Fruit fly (Drosophila melanogaster) whole organism, pupa: ENCODE measurements around the gene fit.

Experiments used
- CG10348 ChIP-seq: fragments of 200-800 bp; sonication (Bioruptor generic); IDR thresholded peaks from 2 replicates; pipeline ENCODE4 v1.3.6; 2022; ENCODE audit warnings: missing biosample characterization, missing genetic modification characterization
- CG12605 ChIP-seq: fragments of 200-800 bp; sonication (Bioruptor generic); IDR thresholded peaks from 2 replicates; pipeline ENCODE4 v1.3.6; 2022; ENCODE audit warnings: missing biosample characterization, missing genetic modification characterization
- CG13204 ChIP-seq: fragments of 200-800 bp; sonication (Bioruptor generic); optimal IDR thresholded peaks from 2 replicates; lab custom pipeline; 2018; ENCODE audit warnings: missing biosample characterization, mild to moderate bottlenecking, missing genetic modification characterization, moderate library complexity
- CG14655 ChIP-seq: fragments of 200-800 bp; sonication (Bioruptor generic); optimal IDR thresholded peaks from 3 replicates; lab custom pipeline; 2017; ENCODE audit warnings: mild to moderate bottlenecking, missing biosample characterization, missing genetic modification reagents, missing genetic modification characterization
- CG15710 ChIP-seq: fragments of 200-800 bp; sonication (Bioruptor generic); optimal IDR thresholded peaks from 2 replicates; lab custom pipeline; 2018; ENCODE audit warnings: missing biosample characterization, mild to moderate bottlenecking, missing genetic modification characterization, moderate library complexity
- CG17806 ChIP-seq: fragments of 200-800 bp; sonication (Bioruptor generic); optimal IDR thresholded peaks from 2 replicates; lab custom pipeline; 2018; ENCODE audit warnings: missing biosample characterization, mild to moderate bottlenecking, missing genetic modification characterization, moderate library complexity
- CG32121 ChIP-seq: fragments of 200-800 bp; sonication (Bioruptor generic); IDR thresholded peaks from 2 replicates; pipeline ENCODE4 v1.3.6; 2022; ENCODE audit warnings: missing biosample characterization, missing genetic modification characterization
- CG34367 ChIP-seq: fragments of 200-800 bp; sonication (Bioruptor generic); optimal IDR thresholded peaks from 2 replicates; lab custom pipeline; 2018; ENCODE audit warnings: missing biosample characterization, mild to moderate bottlenecking, missing genetic modification characterization
- CG4496 ChIP-seq: fragments of 200-800 bp; sonication (Bioruptor generic); IDR thresholded peaks from 3 replicates; pipeline ENCODE4 v1.3.6; 2022; ENCODE audit warnings: missing biosample characterization, missing genetic modification characterization
- CG8159 ChIP-seq: fragments of 200-800 bp; sonication (Bioruptor generic); optimal IDR thresholded peaks from 3 replicates; lab custom pipeline; 2018; ENCODE audit warnings: missing biosample characterization, mild to moderate bottlenecking, missing genetic modification characterization, moderate library complexity
- CG8301 ChIP-seq: fragments of 200-800 bp; sonication (Bioruptor generic); optimal IDR thresholded peaks from 2 replicates; lab custom pipeline; 2018; ENCODE audit warnings: missing biosample characterization, mild to moderate bottlenecking, missing genetic modification characterization
- CG9948 ChIP-seq: fragments of 200-800 bp; sonication (Bioruptor generic); optimal IDR thresholded peaks from 2 replicates; lab custom pipeline; 2018; ENCODE audit warnings: missing biosample characterization, mild to moderate bottlenecking, missing genetic modification characterization, moderate library complexity
- D1 ChIP-seq: fragments of 200-800 bp; sonication (Bioruptor generic); optimal IDR thresholded peaks from 2 replicates; lab custom pipeline; 2018; ENCODE audit warnings: missing biosample characterization, mild to moderate bottlenecking, missing genetic modification characterization, moderate library complexity
- EcR ChIP-seq: fragments of 200-800 bp; sonication (Bioruptor generic); optimal IDR thresholded peaks from 3 replicates; lab custom pipeline; 2019; ENCODE audit warnings: missing biosample characterization, missing genetic modification characterization, mild to moderate bottlenecking, moderate library complexity, missing genetic modification reagents
- Ets98B ChIP-seq: fragments of 200-800 bp; sonication (Bioruptor generic); IDR thresholded peaks from 2 replicates; pipeline ENCODE4 v1.3.6; 2022; ENCODE audit warnings: missing biosample characterization, missing genetic modification characterization
- Pif1A ChIP-seq: fragments of 200-800 bp; sonication (Bioruptor generic); optimal IDR thresholded peaks from 3 replicates; lab custom pipeline; 2016; ENCODE audit warnings: missing biosample characterization, missing genetic modification characterization
- Pif1B ChIP-seq: fragments of 200-800 bp; sonication (Bioruptor generic); optimal IDR thresholded peaks from 3 replicates; lab custom pipeline; 2016; ENCODE audit warnings: missing biosample characterization, missing genetic modification characterization
- Snoo ChIP-seq: fragments of 200-800 bp; sonication (Bioruptor generic); optimal IDR thresholded peaks from 3 replicates; lab custom pipeline; 2017; ENCODE audit warnings: missing biosample characterization, mild to moderate bottlenecking, missing genetic modification characterization, inconsistent platforms
- fd96Ca ChIP-seq: fragments of 200-800 bp; sonication (Bioruptor generic); IDR thresholded peaks from 3 replicates; pipeline ENCODE4 v1.3.6; 2022; ENCODE audit warnings: missing biosample characterization, missing genetic modification characterization
- gl ChIP-seq: fragments of 200-800 bp; sonication (Bioruptor generic); optimal IDR thresholded peaks from 2 replicates; lab custom pipeline; 2018; ENCODE audit warnings: missing biosample characterization, mild to moderate bottlenecking, missing genetic modification characterization
- rn ChIP-seq: fragments of 200-800 bp; sonication (Bioruptor generic); IDR thresholded peaks from 2 replicates; pipeline ENCODE4 v1.3.6; 2022; ENCODE audit warnings: missing biosample characterization, missing genetic modification characterization

Gene fit

DNA sequence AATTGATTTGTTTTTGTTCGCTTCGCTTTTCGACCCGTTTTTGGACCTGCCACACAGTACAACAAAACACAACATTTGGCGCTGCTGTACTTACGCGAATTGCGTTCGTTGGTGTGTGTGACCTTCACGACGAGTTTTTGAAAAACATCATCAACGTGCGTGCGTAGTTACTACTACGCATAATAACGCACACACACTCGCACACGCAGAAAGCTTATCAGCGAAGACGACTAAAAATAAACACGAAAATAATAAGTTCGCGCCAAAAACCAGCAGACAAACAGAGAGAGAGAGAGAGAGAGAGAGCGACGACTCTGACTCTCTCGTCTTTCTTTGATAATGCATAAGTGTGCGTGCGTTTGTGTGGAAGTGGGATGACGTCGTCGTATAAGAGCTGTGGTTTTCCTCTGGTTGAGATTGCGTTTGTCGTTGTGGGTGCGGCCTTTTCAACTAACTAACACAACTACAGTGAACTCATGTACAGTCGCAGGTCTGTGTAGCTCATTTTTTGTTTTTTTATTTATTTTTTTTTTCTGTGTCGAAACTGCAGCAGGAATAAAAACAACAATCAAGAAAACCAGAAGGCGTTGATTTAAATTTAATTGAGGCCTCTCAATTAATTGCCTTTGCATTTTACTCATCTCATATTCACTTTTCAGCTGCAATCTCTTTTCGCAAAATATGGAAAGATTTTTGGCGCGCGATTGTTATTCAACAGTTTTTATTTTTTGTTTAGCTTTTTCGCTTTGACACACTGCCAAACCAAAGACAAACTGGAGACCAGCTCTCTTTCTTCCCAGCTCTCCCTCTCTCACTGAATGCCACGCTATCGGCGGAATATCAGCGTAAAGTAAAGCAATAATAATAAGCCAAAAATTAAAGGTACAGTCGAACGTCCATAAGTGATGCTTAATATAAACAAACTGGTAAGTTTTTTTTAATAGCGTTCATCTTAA, 30.4 kb downstream of the fit start:
- TF ChIP-seq CG12605 (GFP tag; lab: Robert Waterston, UW) (peak; percentile 66), Ets98B (GFP tag; lab: Robert Waterston, UW) (peak; percentile 68; the same call in 1 of the 2 replicates), gl (tag; lab: Kevin White, UChicago) (no peak), Pif1A (peak; percentile 66), CG8159 (tag; lab: Kevin White, UChicago) (peak; percentile 61), CG8301 (tag; lab: Kevin White, UChicago) (no peak), CG32121 (peak; percentile 67; the same call in 1 of the 2 replicates), rn (GFP tag; lab: Robert Waterston, UW) (0 out of 2 replicates have a peak, but pooled peaks have one; percentile 28), EcR (peak; percentile 88), CG34367 (tag; lab: Kevin White, UChicago) (peak; percentile 1), D1 (tag; lab: Kevin White, UChicago) (no peak), CG10348 (GFP tag; lab: Robert Waterston, UW) (no peak), Snoo (tag; lab: Kevin White, UChicago) (peak; percentile 42), Pif1B (GFP tag; lab: Kevin White, UChicago) (peak; percentile 78), CG13204 (GFP tag; lab: Kevin White, UChicago) (peak; percentile 25), CG14655 (GFP tag; lab: Kevin White, UChicago) (peak; percentile 27), CG9948 (tag; lab: Kevin White, UChicago) (peak; percentile 36), CG15710 (tag; lab: Kevin White, UChicago) (peak; percentile 50), CG17806 (tag; lab: Kevin White, UChicago) (no peak), CG4496 (GFP tag; lab: Robert Waterston, UW) (peak; percentile 39; the same call in 2 of the 3 replicates), fd96Ca (GFP tag; lab: Robert Waterston, UW) (peak; percentile 52; the same call in 2 of the 3 replicates)

DNA sequence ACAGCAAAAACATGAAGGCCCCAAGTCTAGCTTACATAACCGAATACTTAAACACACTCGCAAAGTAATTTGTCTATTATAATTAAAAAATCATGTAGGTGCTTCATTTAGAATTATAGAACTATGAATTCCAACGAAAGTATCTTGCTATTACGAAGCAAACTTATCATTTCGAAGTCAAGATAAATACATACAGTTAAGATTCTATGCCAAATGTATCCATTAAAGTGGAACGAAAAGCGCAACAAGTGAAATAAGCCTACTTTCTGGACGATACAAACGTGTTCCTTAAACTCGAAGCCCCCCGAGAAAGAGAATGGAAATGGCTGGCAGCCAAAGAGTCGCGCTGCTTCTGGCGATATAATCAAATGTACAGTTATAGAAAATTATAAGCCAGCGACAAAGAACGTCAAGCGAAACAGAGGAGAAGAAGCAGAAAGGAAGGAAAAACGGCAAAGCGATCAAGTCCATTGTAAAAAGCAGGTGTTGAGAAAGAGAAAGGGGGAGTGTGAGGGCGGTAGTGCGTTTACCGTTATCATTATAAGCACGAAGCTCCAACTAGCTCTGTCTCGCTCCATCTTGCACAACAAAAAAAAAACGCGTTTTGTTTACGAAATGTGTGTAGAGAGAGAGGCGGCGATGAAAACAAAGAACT, 31.5 kb downstream of the fit start:
- TF ChIP-seq CG14655 (GFP tag; lab: Kevin White, UChicago): peak; percentile 35
- TF ChIP-seq CG34367 (tag; lab: Kevin White, UChicago): no peak
- TF ChIP-seq rn (GFP tag; lab: Robert Waterston, UW): no peak
- TF ChIP-seq CG12605 (GFP tag; lab: Robert Waterston, UW): no peak
- TF ChIP-seq CG32121: no peak
- peak; percentile 33 for TF ChIP-seq CG17806 (tag; lab: Kevin White, UChicago)
- TF ChIP-seq CG9948 (tag; lab: Kevin White, UChicago): peak; percentile 32
- TF ChIP-seq CG13204 (GFP tag; lab: Kevin White, UChicago): no peak
- TF ChIP-seq CG4496 (GFP tag; lab: Robert Waterston, UW): no peak
- peak; percentile 44 for TF ChIP-seq EcR
- TF ChIP-seq Pif1A: peak; percentile 1
- TF ChIP-seq fd96Ca (GFP tag; lab: Robert Waterston, UW): 0 out of 3 replicates have a peak, but pooled peaks have one; percentile 33
- no peak for TF ChIP-seq D1 (tag; lab: Kevin White, UChicago)
- TF ChIP-seq Snoo (tag; lab: Kevin White, UChicago): no peak
- TF ChIP-seq CG15710 (tag; lab: Kevin White, UChicago): peak; percentile 39
- TF ChIP-seq Pif1B (GFP tag; lab: Kevin White, UChicago): no peak
- no peak for TF ChIP-seq gl (tag; lab: Kevin White, UChicago)
- 0 out of 2 replicates have a peak, but pooled peaks have one; percentile 11 for TF ChIP-seq Ets98B (GFP tag; lab: Robert Waterston, UW)
- peak; percentile 21 for TF ChIP-seq CG8301 (tag; lab: Kevin White, UChicago)
- no peak for TF ChIP-seq CG10348 (GFP tag; lab: Robert Waterston, UW)
- TF ChIP-seq CG8159 (tag; lab: Kevin White, UChicago): peak; percentile 54

DNA sequence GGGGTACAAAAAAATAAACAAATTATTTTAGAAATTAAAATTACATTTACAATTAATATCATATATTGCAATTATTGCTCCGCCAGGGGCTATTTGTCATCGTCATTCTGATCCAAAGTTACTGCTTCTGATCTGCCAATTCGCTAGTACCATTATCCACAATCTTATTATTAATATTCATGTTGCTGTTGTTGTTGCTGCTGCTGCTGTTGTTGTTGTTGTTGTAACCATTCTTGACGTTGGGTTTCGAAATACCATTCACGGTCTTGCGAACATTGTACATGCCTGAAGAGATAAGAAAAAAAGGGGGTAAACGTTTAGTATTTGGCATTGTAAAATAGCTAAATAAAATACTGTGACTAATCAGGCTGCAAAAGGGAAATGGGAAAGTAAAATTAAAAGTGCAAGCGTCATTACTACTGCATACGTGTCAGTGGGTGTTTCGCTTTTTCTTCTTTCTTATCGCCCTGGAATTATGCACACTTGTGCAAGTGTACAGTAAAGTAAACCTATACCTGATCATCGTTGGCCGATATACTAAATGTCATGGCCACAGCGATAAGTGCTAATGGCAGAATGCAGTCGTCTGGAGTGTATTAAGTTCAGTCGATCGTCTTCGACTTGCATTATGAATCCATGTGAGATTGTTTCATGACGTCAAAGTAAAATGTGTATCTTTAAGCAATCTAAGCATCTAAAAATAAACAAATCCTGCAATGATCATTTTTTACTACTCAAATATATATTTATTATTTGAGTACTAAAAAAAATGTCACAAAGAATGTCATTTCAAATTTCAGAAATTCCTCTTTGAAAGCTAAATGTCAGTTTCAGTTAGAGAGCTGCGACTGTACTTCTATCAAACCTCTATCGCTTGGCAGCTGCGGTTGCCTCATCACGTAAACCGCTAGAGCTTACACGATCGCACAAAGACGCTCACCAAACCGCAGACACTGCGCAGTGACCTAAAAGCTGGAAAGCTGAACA, 32.4 kb downstream of the fit start:
- TF ChIP-seq Pif1A (no peak), Snoo (tag; lab: Kevin White, UChicago) (no peak), D1 (tag; lab: Kevin White, UChicago) (no peak), EcR (peak; percentile 80), CG9948 (tag; lab: Kevin White, UChicago) (no peak), CG13204 (GFP tag; lab: Kevin White, UChicago) (no peak), Ets98B (GFP tag; lab: Robert Waterston, UW) (no peak)

DNA sequence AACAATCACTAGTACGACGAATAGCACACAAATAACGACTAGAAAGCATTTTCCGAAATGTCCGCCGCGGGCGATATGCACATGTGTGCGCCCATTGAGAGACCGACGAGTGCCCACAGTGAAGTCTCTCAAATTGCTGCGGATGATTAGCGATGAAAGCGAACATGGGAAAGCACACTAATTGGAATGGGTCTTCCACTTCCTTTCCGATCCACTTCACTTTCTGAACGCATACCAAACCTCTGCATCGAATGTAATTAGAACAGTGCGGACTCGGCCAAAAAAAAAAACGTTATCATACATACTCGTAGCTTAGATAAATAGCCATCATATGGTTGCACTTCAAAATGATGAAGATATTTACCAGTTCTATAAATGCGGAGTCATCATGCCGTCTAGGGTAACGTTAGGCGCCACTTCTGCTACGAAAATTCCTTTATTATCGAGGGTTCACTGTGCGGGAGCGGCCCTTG, 34.2 kb downstream of the fit start:
- TF ChIP-seq CG8159 (tag; lab: Kevin White, UChicago) (peak; percentile 3), CG8301 (tag; lab: Kevin White, UChicago) (peak; percentile 28), CG13204 (GFP tag; lab: Kevin White, UChicago) (no peak), gl (tag; lab: Kevin White, UChicago) (no peak), CG4496 (GFP tag; lab: Robert Waterston, UW) (peak; percentile 59; the same call in 2 of the 3 replicates), Pif1A (peak; percentile 36), CG9948 (tag; lab: Kevin White, UChicago) (peak; percentile 19), Ets98B (GFP tag; lab: Robert Waterston, UW) (peak; percentile 54; the same call in 1 of the 2 replicates), CG15710 (tag; lab: Kevin White, UChicago) (peak; percentile 2), CG14655 (GFP tag; lab: Kevin White, UChicago) (peak; percentile 44), CG12605 (GFP tag; lab: Robert Waterston, UW) (no peak), fd96Ca (GFP tag; lab: Robert Waterston, UW) (peak; percentile 53; the same call in 1 of the 3 replicates)
